Fruit fly (Drosophila melanogaster) whole organism, embryonic: ENCODE measurements around the gene Uba5.

Experiments
- B-H1 ChIP-seq: fragments of 200-800 bp; sonication (Bioruptor generic); IDR thresholded peaks from 3 replicates; pipeline ENCODE4 v1.3.6; 2022; ENCODE audit warnings: missing biosample characterization, missing genetic modification characterization
- CG10147 ChIP-seq: fragments of 200-800 bp; sonication (Bioruptor generic); optimal IDR thresholded peaks from 2 replicates; lab custom pipeline; 2019; ENCODE audit warnings: missing biosample characterization, mild to moderate bottlenecking, missing genetic modification characterization, moderate library complexity
- CG10979 ChIP-seq: fragments of 200-800 bp; sonication (Bioruptor generic); optimal IDR thresholded peaks from 2 replicates; lab custom pipeline; 2018; ENCODE audit warnings: missing biosample characterization, mild to moderate bottlenecking, missing genetic modification characterization, moderate library complexity
- CG11723 ChIP-seq: fragments of 200-800 bp; sonication (Bioruptor generic); optimal IDR thresholded peaks from 2 replicates; lab custom pipeline; 2017; ENCODE audit warnings: missing biosample characterization, mild to moderate bottlenecking, missing genetic modification characterization
- CG12236 ChIP-seq: fragments of 200-800 bp; sonication (Bioruptor generic); optimal IDR thresholded peaks from 2 replicates; lab custom pipeline; 2016; ENCODE audit warnings: missing biosample characterization, missing genetic modification characterization
- CG14667 ChIP-seq: fragments of 200-800 bp; sonication (Bioruptor generic); IDR thresholded peaks from 2 replicates; pipeline ENCODE4 v1.3.6; 2022; ENCODE audit warnings: missing biosample characterization, missing genetic modification characterization
- CG16815 ChIP-seq: fragments of 200-800 bp; sonication (Bioruptor generic); optimal IDR thresholded peaks from 3 replicates; lab custom pipeline; 2017; ENCODE audit warnings: missing biosample characterization, mild to moderate bottlenecking, missing genetic modification characterization
- CG17361 ChIP-seq: fragments of 200-800 bp; sonication (Bioruptor generic); IDR thresholded peaks from 3 replicates; pipeline ENCODE4 v1.3.6; 2022; ENCODE audit warnings: missing biosample characterization, missing genetic modification characterization
- CG18011 ChIP-seq: fragments of 200-800 bp; sonication (Bioruptor generic); optimal IDR thresholded peaks from 2 replicates; lab custom pipeline; 2017; ENCODE audit warnings: missing biosample characterization, missing genetic modification characterization, mild to moderate bottlenecking, moderate library complexity, missing genotype
- CG18262 ChIP-seq: fragments of 200-800 bp; optimal IDR thresholded peaks from 3 replicates; lab custom pipeline; 2019; ENCODE audit warnings: missing biosample characterization, mild to moderate bottlenecking, missing genetic modification characterization, moderate library complexity
- CG30020 ChIP-seq: fragments of 200-800 bp; optimal IDR thresholded peaks from 2 replicates; lab custom pipeline; 2019; ENCODE audit warnings: missing biosample characterization, mild to moderate bottlenecking, missing genetic modification characterization, moderate library complexity
- CG30403 ChIP-seq: fragments of 200-800 bp; sonication (Bioruptor generic); optimal IDR thresholded peaks from 3 replicates; lab custom pipeline; 2016; ENCODE audit warnings: missing biosample characterization, missing genetic modification characterization
- CG3163 ChIP-seq: fragments of 200-800 bp; sonication (Bioruptor generic); optimal IDR thresholded peaks from 3 replicates; lab custom pipeline; 2016; ENCODE audit warnings: missing biosample characterization, missing genetic modification characterization
- CG3407 ChIP-seq: fragments of 200-800 bp; sonication (Bioruptor generic); optimal IDR thresholded peaks from 2 replicates; lab custom pipeline; 2018; ENCODE audit warnings: missing biosample characterization, mild to moderate bottlenecking, missing genetic modification characterization
- CG34224 ChIP-seq: fragments of 200-800 bp; sonication (Bioruptor generic); IDR thresholded peaks from 3 replicates; pipeline ENCODE4 v1.3.6; 2022; ENCODE audit warnings: missing biosample characterization, missing genetic modification characterization; ENCODE audit not compliant: partially characterized antibody
- CG6791 ChIP-seq: fragments of 200-800 bp; sonication (Bioruptor generic); IDR thresholded peaks from 3 replicates; pipeline ENCODE4 v1.3.6; 2022; ENCODE audit warnings: missing biosample characterization, missing genetic modification characterization; ENCODE audit not compliant: partially characterized antibody
- CG7963 ChIP-seq: fragments of 200-800 bp; sonication (Bioruptor generic); IDR thresholded peaks from 3 replicates; pipeline ENCODE4 v1.3.6; 2022; ENCODE audit warnings: missing biosample characterization, missing genetic modification characterization; ENCODE audit not compliant: partially characterized antibody
- CG8089 ChIP-seq: fragments of 200-800 bp; sonication (Bioruptor generic); optimal IDR thresholded peaks from 3 replicates; lab custom pipeline; 2016; ENCODE audit warnings: missing biosample characterization, missing genetic modification characterization
- CG8281 ChIP-seq: fragments of 200-800 bp; sonication (Bioruptor generic); optimal IDR thresholded peaks from 2 replicates; lab custom pipeline; 2018; ENCODE audit warnings: missing biosample characterization, mild to moderate bottlenecking, missing genetic modification characterization, moderate library complexity
- CG9817 ChIP-seq: fragments of 200-800 bp; sonication (Bioruptor generic); optimal IDR thresholded peaks from 2 replicates; lab custom pipeline; 2018; ENCODE audit warnings: missing biosample characterization, mild to moderate bottlenecking, missing genetic modification characterization, moderate library complexity
- CoRest ChIP-seq: fragments of 200-800 bp; sonication (Bioruptor generic); optimal IDR thresholded peaks from 3 replicates; lab custom pipeline; 2018; ENCODE audit warnings: missing biosample characterization, mild to moderate bottlenecking, missing genetic modification characterization, moderate library complexity
- Dek ChIP-seq: fragments of 200-800 bp; sonication (Bioruptor generic); optimal IDR thresholded peaks from 3 replicates; lab custom pipeline; 2019; ENCODE audit warnings: missing biosample characterization, mild to moderate bottlenecking, missing genetic modification characterization, moderate library complexity
- ERR ChIP-seq: fragments of 200-800 bp; sonication (Bioruptor generic); optimal IDR thresholded peaks from 2 replicates; lab custom pipeline; 2016; ENCODE audit warnings: missing biosample characterization, missing genetic modification characterization
- Gug ChIP-seq: fragments of 200-800 bp; sonication (Bioruptor generic); IDR thresholded peaks from 4 replicates; pipeline ENCODE4 v1.3.6; 2022; ENCODE audit warnings: missing biosample characterization, missing genetic modification characterization
- HLHmδ ChIP-seq: fragments of 200-800 bp; sonication (Bioruptor generic); optimal IDR thresholded peaks from 2 replicates; lab custom pipeline; 2018; ENCODE audit warnings: missing biosample characterization, mild to moderate bottlenecking, missing genetic modification characterization, moderate library complexity
- Hand ChIP-seq: fragments of 200-800 bp; sonication (Bioruptor generic); optimal IDR thresholded peaks from 2 replicates; lab custom pipeline; 2017; ENCODE audit warnings: mild to moderate bottlenecking, missing biosample characterization, missing genetic modification reagents, missing genetic modification characterization
- Hr51 ChIP-seq, 2 experiments: fragments of 200-800 bp; sonication (Bioruptor generic); optimal IDR thresholded peaks; 2 replicates in 1 of 2; 3 replicates in 1 of 2; lab custom pipeline; 2016 to 2018; ENCODE audit warnings: missing biosample characterization in 2 of 2, missing genetic modification characterization in 2 of 2, mild to moderate bottlenecking in 1 of 2, moderate library complexity in 1 of 2
- Sry-δ ChIP-seq: fragments of 200-800 bp; sonication (Bioruptor generic); optimal IDR thresholded peaks from 2 replicates; lab custom pipeline; 2016; ENCODE audit warnings: missing biosample characterization, missing genetic modification characterization
- bcd ChIP-seq: fragments of 200-800 bp; sonication (Bioruptor generic); optimal IDR thresholded peaks from 2 replicates; lab custom pipeline; 2017; ENCODE audit warnings: missing biosample characterization, mild to moderate bottlenecking, missing genetic modification characterization
- btn ChIP-seq: fragments of 200-800 bp; sonication (Bioruptor generic); optimal IDR thresholded peaks from 2 replicates; lab custom pipeline; 2016; ENCODE audit warnings: missing biosample characterization, missing genetic modification characterization
- chinmo ChIP-seq: fragments of 200-800 bp; sonication (Bioruptor generic); IDR thresholded peaks from 4 replicates; pipeline ENCODE4 v1.3.6; 2022; ENCODE audit warnings: missing biosample characterization, missing genetic modification characterization; ENCODE audit not compliant: partially characterized antibody
- chm ChIP-seq: fragments of 200-800 bp; sonication (Bioruptor generic); IDR thresholded peaks from 2 replicates; pipeline ENCODE4 v1.3.6; 2022; ENCODE audit warnings: missing biosample characterization, missing genetic modification characterization
- dm ChIP-seq: fragments of 200-800 bp; sonication (Bioruptor generic); optimal IDR thresholded peaks from 3 replicates; lab custom pipeline; 2016; ENCODE audit warnings: missing biosample characterization, missing genetic modification characterization
- esg ChIP-seq: fragments of 200-800 bp; sonication (Bioruptor generic); conservative IDR thresholded peaks from 2 replicates; pipeline ENCODE4 v1.3.6; 2022; ENCODE audit warnings: missing biosample characterization, missing genetic modification characterization
- kay ChIP-seq: fragments of 200-800 bp; sonication (Bioruptor generic); optimal IDR thresholded peaks from 2 replicates; lab custom pipeline; 2016; ENCODE audit warnings: missing biosample characterization, missing genetic modification characterization
- lola ChIP-seq, 3 experiments: fragments of >200 bp in 2 of 3; fragments of 200-800 bp in 1 of 3; sonication (Bioruptor generic) in 1 of 3; optimal IDR thresholded peaks; 2 replicates each; lab custom pipeline; 2017 to 2019; ENCODE audit warnings: missing biosample characterization in 3 of 3, missing genetic modification characterization in 3 of 3, mild to moderate bottlenecking in 1 of 3, moderate library complexity in 1 of 3
- maf-S ChIP-seq: fragments of 200-800 bp; sonication (Bioruptor generic); optimal IDR thresholded peaks from 2 replicates; lab custom pipeline; 2016; ENCODE audit warnings: missing biosample characterization, missing genetic modification characterization
- nau ChIP-seq: fragments of 200-800 bp; sonication (Bioruptor generic); optimal IDR thresholded peaks from 3 replicates; lab custom pipeline; 2017; ENCODE audit warnings: missing biosample characterization, mild to moderate bottlenecking, missing genetic modification characterization, missing genetic modification reagents
- peb ChIP-seq: fragments of 200-800 bp; sonication (Bioruptor generic); IDR thresholded peaks from 2 replicates; pipeline ENCODE4 v1.3.6; 2022; ENCODE audit warnings: missing biosample characterization, missing genetic modification characterization
- row ChIP-seq: fragments of 200-800 bp; sonication (Bioruptor generic); IDR thresholded peaks from 3 replicates; pipeline ENCODE4 v1.3.6; 2022; ENCODE audit warnings: missing biosample characterization, missing genetic modification characterization
- seq ChIP-seq: fragments of 200-800 bp; sonication (Bioruptor generic); IDR thresholded peaks from 2 replicates; pipeline ENCODE4 v1.3.6; 2022; ENCODE audit warnings: missing biosample characterization, missing genetic modification characterization
- slou ChIP-seq: fragments of 200-800 bp; sonication (Bioruptor generic); optimal IDR thresholded peaks from 3 replicates; lab custom pipeline; 2016; ENCODE audit warnings: missing biosample characterization, missing genetic modification characterization
- sr ChIP-seq: fragments of 200-800 bp; sonication (Bioruptor generic); IDR thresholded peaks from 3 replicates; pipeline ENCODE4 v1.3.6; 2022; ENCODE audit warnings: missing biosample characterization, missing genetic modification characterization
- stwl ChIP-seq: fragments of 200-800 bp; sonication (Bioruptor generic); optimal IDR thresholded peaks from 3 replicates; lab custom pipeline; 2018; ENCODE audit warnings: missing biosample characterization, mild to moderate bottlenecking, missing genetic modification characterization, moderate library complexity
- ttk ChIP-seq: fragments of 200-800 bp; sonication (Bioruptor generic); IDR thresholded peaks from 2 replicates; pipeline ENCODE4 v2.1.2; 2022; ENCODE audit warnings: missing biosample characterization, missing genetic modification characterization
- unpg ChIP-seq: fragments of 200-800 bp; sonication (Bioruptor generic); optimal IDR thresholded peaks from 3 replicates; lab custom pipeline; 2018; ENCODE audit warnings: missing biosample characterization, mild to moderate bottlenecking, missing genetic modification characterization, moderate library complexity
- zen ChIP-seq: fragments of 200-800 bp; sonication (Bioruptor generic); optimal IDR thresholded peaks from 3 replicates; lab custom pipeline; 2018; ENCODE audit warnings: missing biosample characterization, mild to moderate bottlenecking, missing genetic modification characterization, moderate library complexity

The Uba5 gene

DNA sequence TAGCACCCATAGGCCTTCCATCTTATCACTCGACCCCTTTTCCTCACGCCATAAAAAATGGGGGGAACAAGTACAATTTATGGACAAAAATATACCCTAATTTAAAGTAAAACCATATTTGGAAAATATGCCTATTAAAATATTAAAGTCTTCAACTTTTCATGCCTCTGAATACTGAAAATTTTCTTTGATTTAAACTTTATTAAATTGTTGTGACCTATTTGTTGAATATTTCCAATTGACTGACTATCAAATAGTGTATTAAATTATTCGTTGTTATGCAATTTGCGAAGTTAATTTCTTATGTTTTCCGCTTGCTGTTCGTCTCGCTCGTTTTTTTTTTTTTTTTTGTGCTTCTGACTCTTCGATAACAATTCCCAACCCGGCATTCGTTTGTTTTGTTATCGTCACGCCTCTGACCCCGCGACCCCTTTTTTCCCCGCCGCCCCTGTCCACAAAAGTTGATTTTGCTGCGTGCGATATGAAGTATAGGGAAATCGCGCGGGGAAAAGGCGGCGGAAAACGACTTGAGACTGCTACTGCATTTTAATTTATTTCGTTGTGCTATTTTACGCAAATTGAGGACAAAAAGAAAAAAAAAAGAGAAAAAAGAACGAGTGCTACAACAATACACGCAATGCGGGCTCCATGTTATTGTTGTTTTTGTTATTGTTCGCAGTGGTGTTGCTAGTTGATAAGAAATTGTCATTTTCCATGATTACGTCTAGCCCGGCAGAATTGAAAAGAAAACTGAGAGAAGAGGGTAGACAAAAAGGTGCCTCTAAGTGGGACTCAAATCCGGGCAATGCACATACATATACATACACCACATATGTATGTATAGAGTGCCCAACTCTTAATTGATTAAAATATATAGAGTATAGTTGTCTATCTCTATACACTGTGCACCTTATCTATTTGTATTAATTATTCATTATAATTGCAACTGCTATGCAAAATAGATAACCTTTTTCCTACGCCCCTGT, 38.5 kb downstream of the Uba5 start (continued):
- TF ChIP-seq CG10147 (GFP tag; lab: Kevin White, UChicago) (peak; percentile 60), CG18262 (tag; lab: Kevin White, UChicago) (peak; percentile 70), Hand (GFP tag; lab: Kevin White, UChicago) (no peak), peb (GFP tag; lab: Robert Waterston, UW) (no peak), CG12236 (GFP tag; lab: Kevin White, UChicago) (no peak), CG9817 (peak; percentile 42), CG3163 (GFP tag; lab: Kevin White, UChicago) (no peak), sr (no peak), CoRest (tag; lab: Kevin White, UChicago) (peak; percentile 74), stwl (tag; lab: Kevin White, UChicago) (no peak), CG16815 (GFP tag; lab: Kevin White, UChicago) (no peak), CG34224 (GFP tag; lab: Robert Waterston, UW) (no peak), ERR (no peak), seq (GFP tag; lab: Robert Waterston, UW) (peak; percentile 59; the same call in 1 of the 2 replicates), dm (GFP tag; lab: Kevin White, UChicago) (no peak), unpg (GFP tag; lab: Kevin White, UChicago) (peak; percentile 80), CG18011 (GFP tag; lab: Kevin White, UChicago) (no peak), kay (peak; percentile 16), CG17361 (GFP tag; lab: Robert Waterston, UW) (peak; percentile 67; the same call in 2 of the 3 replicates), CG10979 (peak; percentile 65), zen (tag; lab: Kevin White, UChicago) (peak; percentile 17), ttk (GFP tag; lab: Robert Waterston, UW) (peak; percentile 69), CG14667 (GFP tag; lab: Robert Waterston, UW) (0 out of 2 replicates have a peak, but pooled peaks have one; percentile 26), Dek (tag; lab: Kevin White, UChicago) (peak; percentile 42), CG11723 (peak; percentile 1), row (GFP tag; lab: Robert Waterston, UW) (peak; percentile 87), CG7963 (GFP tag; lab: Robert Waterston, UW) (no peak), btn (GFP tag; lab: Kevin White, UChicago) (no peak), CG8281 (peak; percentile 2), Hr51 (GFP tag; optimal IDR thresholded peaks at IDR 0.05; lab: Kevin White, UChicago) (peak in 1 of 2 experiments; percentile 80), Sry-δ (GFP tag; lab: Kevin White, UChicago) (no peak), HLHmδ (GFP tag; lab: Kevin White, UChicago) (no peak), CG30403 (GFP tag; lab: Kevin White, UChicago) (peak; percentile 72), bcd (peak; percentile 33), esg (GFP tag; lab: Robert Waterston, UW) (peak; percentile 67), nau (peak; percentile 32), maf-S (no peak), chinmo (GFP tag; lab: Robert Waterston, UW) (0 out of 4 replicates have a peak, but pooled peaks have one; percentile 41), Gug (GFP tag; lab: Robert Waterston, UW) (no peak), CG3407 (peak; percentile 48), CG8089 (GFP tag; lab: Kevin White, UChicago) (no peak), lola (GFP tag; optimal IDR thresholded peaks at IDR 0.05; lab: Kevin White, UChicago) (peak in 1 of 3 experiments; percentile 51), CG6791 (GFP tag; lab: Robert Waterston, UW) (no peak), B-H1 (GFP tag; lab: Robert Waterston, UW) (peak; percentile 49), chm (peak; percentile 59; the same call in 1 of the 2 replicates), CG30020 (tag; lab: Kevin White, UChicago) (no peak), slou (no peak)
